Worm (Caenorhabditis elegans) whole organism, early embryonic: Measurements from ENCODE around the gene nhr-19.

ENCODE experiments used
- B0310.2 ChIP-seq: sonication (generic microtip); optimal IDR thresholded peaks from 2 replicates; lab custom pipeline; 2016; ENCODE audit warnings: mild to moderate bottlenecking, missing genetic modification characterization, missing compliant biosample characterization
- ets-7 ChIP-seq: sonication (generic microtip); optimal IDR thresholded peaks from 2 replicates; lab custom pipeline; 2016; ENCODE audit warnings: missing genotype, missing genetic modification characterization, missing compliant biosample characterization
- flt-1 ChIP-seq: fragments of 200-800 bp; sonication (Bioruptor generic); IDR thresholded peaks from 2 replicates; pipeline ENCODE4 v1.3.6; 2022; ENCODE audit warnings: missing genetic modification characterization, missing compliant biosample characterization

ce11 chrII:9607137-9607536 is 1.8 kb upstream of the nhr-19 start:
- TF ChIP-seq B0310.2 (tag; lab: Kevin White, UChicago) (no peak), ets-7 (tag; lab: Kevin White, UChicago) (no peak), flt-1 (GFP tag; lab: Robert Waterston, UW) (no peak)
